Worm (Caenorhabditis elegans) whole organism, L4 larva: ENCODE measurements around the gene R13A1.5.

Source experiments
- Y75B8A.6 ChIP-seq: fragments of 200-800 bp; sonication (Bioruptor generic); IDR thresholded peaks from 2 replicates; pipeline ENCODE4 v1.3.6; 2022; ENCODE audit warnings: missing genetic modification reagents, missing genetic modification characterization, missing compliant biosample characterization
- ama-1 ChIP-seq: fragments of 150-350 bp; optimal IDR thresholded peaks from 2 replicates; lab custom pipeline; 2014; ENCODE audit warnings: inconsistent platforms, mixed read lengths
- daf-8 ChIP-seq: fragments of 200-800 bp; sonication (Bioruptor generic); IDR thresholded peaks from 2 replicates; pipeline ENCODE4 v1.3.6; 2022; ENCODE audit warnings: missing genetic modification characterization, missing compliant biosample characterization
- jun-1 ChIP-seq: fragments of 150-350 bp; optimal IDR thresholded peaks from 2 replicates; lab custom pipeline; 2014; ENCODE audit warnings: missing biosample characterization, missing genetic modification reagents, missing genetic modification characterization
- mep-1 ChIP-seq: fragments of 150-350 bp; sonication (generic microtip); optimal IDR thresholded peaks from 3 replicates; lab custom pipeline; 2014; ENCODE audit warnings: missing biosample characterization, missing genetic modification characterization
- nhr-11 ChIP-seq: fragments of 150-350 bp; optimal IDR thresholded peaks from 2 replicates; lab custom pipeline; 2014; ENCODE audit warnings: missing biosample characterization, missing genetic modification characterization
- nhr-28 ChIP-seq: fragments of 150-350 bp; optimal IDR thresholded peaks from 2 replicates; lab custom pipeline; 2014; ENCODE audit warnings: missing biosample characterization, missing genetic modification characterization
- nhr-48 ChIP-seq: sonication (generic microtip); optimal IDR thresholded peaks from 2 replicates; lab custom pipeline; 2016; ENCODE audit warnings: mild to moderate bottlenecking, missing genetic modification characterization, missing compliant biosample characterization
- nhr-6 ChIP-seq: fragments of 150-350 bp; optimal IDR thresholded peaks from 2 replicates; lab custom pipeline; 2014; ENCODE audit warnings: missing biosample characterization, missing genetic modification characterization
- saeg-2 ChIP-seq: fragments of 200-800 bp; sonication (Bioruptor generic); IDR thresholded peaks from 2 replicates; pipeline ENCODE4 v1.3.6; 2022; ENCODE audit warnings: missing genetic modification reagents, missing genetic modification characterization, missing compliant biosample characterization
- snpc-4 ChIP-seq: fragments of 150-350 bp; optimal IDR thresholded peaks from 2 replicates; lab custom pipeline; 2014; ENCODE audit warnings: missing biosample characterization, missing genetic modification characterization
- unc-130 ChIP-seq: sonication (generic microtip); optimal IDR thresholded peaks from 2 replicates; lab custom pipeline; 2016; ENCODE audit warnings: missing genetic modification reagents, missing genetic modification characterization, missing compliant biosample characterization
- unc-62 ChIP-seq, 3 experiments: fragments of 150-350 bp in 1 of 3; sonication (generic microtip); optimal IDR thresholded peaks in 2 of 3; peaks in 1 of 3; 1 replicate in 1 of 3; 2 replicates in 2 of 3; lab custom pipeline; 2014 to 2017; ENCODE audit warnings: missing biosample characterization in 3 of 3, missing genetic modification characterization in 3 of 3, missing genetic modification reagents in 3 of 3, missing genotype in 1 of 3

DNA sequence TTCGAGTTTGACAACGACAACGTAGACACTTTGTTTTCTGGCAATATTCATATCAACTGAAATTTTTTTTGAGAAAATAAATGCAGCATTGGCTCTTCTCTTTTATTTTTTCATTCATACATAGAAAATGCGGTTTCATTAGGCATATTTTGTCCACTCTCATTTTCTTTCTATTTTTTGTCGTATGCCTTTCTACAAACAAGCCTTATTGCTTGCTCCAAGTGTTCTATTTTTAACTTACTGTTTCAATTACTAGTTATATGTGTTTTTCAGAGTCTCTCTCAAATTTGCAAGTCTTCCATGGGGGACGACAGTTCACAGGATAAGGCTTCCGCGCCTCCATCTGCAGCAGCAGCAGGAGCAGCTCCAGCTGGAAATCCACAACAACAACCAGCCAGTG is 14.3 kb upstream of the R13A1.5 start, which contains the start of gene kcc-1:
- TF ChIP-seq mep-1 (tag; lab: Kevin White, UChicago) (no peak), saeg-2 (no peak), unc-62 (GFP tag; optimal IDR thresholded peaks at IDR 0.05 in 1 of 2; lab: Kevin White, UChicago) (no peak), unc-62 (tag; optimal IDR thresholded peaks at IDR 0.05; lab: Kevin White, UChicago) (no peak), nhr-28 (tag; lab: Kevin White, UChicago) (no peak), nhr-6 (tag; lab: Kevin White, UChicago) (no peak), ama-1 (lab: Kevin White, UChicago) (no peak), Y75B8A.6 (no peak), nhr-11 (tag; lab: Kevin White, UChicago) (no peak), snpc-4 (no peak), jun-1 (tag; lab: Kevin White, UChicago) (no peak), daf-8 (GFP tag; lab: Robert Waterston, UW) (no peak), nhr-48 (no peak), unc-130 (no peak)
